Fruit fly (Drosophila melanogaster) whole organism, pupa: Measurements from ENCODE around the gene p23.

Experiments used
- CG10348 ChIP-seq: fragments of 200-800 bp; sonication (Bioruptor generic); IDR thresholded peaks from 2 replicates; pipeline ENCODE4 v1.3.6; 2022; ENCODE audit warnings: missing biosample characterization, missing genetic modification characterization
- CG12605 ChIP-seq: fragments of 200-800 bp; sonication (Bioruptor generic); IDR thresholded peaks from 2 replicates; pipeline ENCODE4 v1.3.6; 2022; ENCODE audit warnings: missing biosample characterization, missing genetic modification characterization
- CG13204 ChIP-seq: fragments of 200-800 bp; sonication (Bioruptor generic); optimal IDR thresholded peaks from 2 replicates; lab custom pipeline; 2018; ENCODE audit warnings: missing biosample characterization, mild to moderate bottlenecking, missing genetic modification characterization, moderate library complexity
- CG14655 ChIP-seq: fragments of 200-800 bp; sonication (Bioruptor generic); optimal IDR thresholded peaks from 3 replicates; lab custom pipeline; 2017; ENCODE audit warnings: mild to moderate bottlenecking, missing biosample characterization, missing genetic modification reagents, missing genetic modification characterization
- CG15710 ChIP-seq: fragments of 200-800 bp; sonication (Bioruptor generic); optimal IDR thresholded peaks from 2 replicates; lab custom pipeline; 2018; ENCODE audit warnings: missing biosample characterization, mild to moderate bottlenecking, missing genetic modification characterization, moderate library complexity
- CG17806 ChIP-seq: fragments of 200-800 bp; sonication (Bioruptor generic); optimal IDR thresholded peaks from 2 replicates; lab custom pipeline; 2018; ENCODE audit warnings: missing biosample characterization, mild to moderate bottlenecking, missing genetic modification characterization, moderate library complexity
- CG32121 ChIP-seq: fragments of 200-800 bp; sonication (Bioruptor generic); IDR thresholded peaks from 2 replicates; pipeline ENCODE4 v1.3.6; 2022; ENCODE audit warnings: missing biosample characterization, missing genetic modification characterization
- CG34367 ChIP-seq: fragments of 200-800 bp; sonication (Bioruptor generic); optimal IDR thresholded peaks from 2 replicates; lab custom pipeline; 2018; ENCODE audit warnings: missing biosample characterization, mild to moderate bottlenecking, missing genetic modification characterization
- CG4496 ChIP-seq: fragments of 200-800 bp; sonication (Bioruptor generic); IDR thresholded peaks from 3 replicates; pipeline ENCODE4 v1.3.6; 2022; ENCODE audit warnings: missing biosample characterization, missing genetic modification characterization
- CG8159 ChIP-seq: fragments of 200-800 bp; sonication (Bioruptor generic); optimal IDR thresholded peaks from 3 replicates; lab custom pipeline; 2018; ENCODE audit warnings: missing biosample characterization, mild to moderate bottlenecking, missing genetic modification characterization, moderate library complexity
- CG8301 ChIP-seq: fragments of 200-800 bp; sonication (Bioruptor generic); optimal IDR thresholded peaks from 2 replicates; lab custom pipeline; 2018; ENCODE audit warnings: missing biosample characterization, mild to moderate bottlenecking, missing genetic modification characterization
- CG9948 ChIP-seq: fragments of 200-800 bp; sonication (Bioruptor generic); optimal IDR thresholded peaks from 2 replicates; lab custom pipeline; 2018; ENCODE audit warnings: missing biosample characterization, mild to moderate bottlenecking, missing genetic modification characterization, moderate library complexity
- D1 ChIP-seq: fragments of 200-800 bp; sonication (Bioruptor generic); optimal IDR thresholded peaks from 2 replicates; lab custom pipeline; 2018; ENCODE audit warnings: missing biosample characterization, mild to moderate bottlenecking, missing genetic modification characterization, moderate library complexity
- EcR ChIP-seq: fragments of 200-800 bp; sonication (Bioruptor generic); optimal IDR thresholded peaks from 3 replicates; lab custom pipeline; 2019; ENCODE audit warnings: missing biosample characterization, missing genetic modification characterization, mild to moderate bottlenecking, moderate library complexity, missing genetic modification reagents
- Ets98B ChIP-seq: fragments of 200-800 bp; sonication (Bioruptor generic); IDR thresholded peaks from 2 replicates; pipeline ENCODE4 v1.3.6; 2022; ENCODE audit warnings: missing biosample characterization, missing genetic modification characterization
- Pif1A ChIP-seq: fragments of 200-800 bp; sonication (Bioruptor generic); optimal IDR thresholded peaks from 3 replicates; lab custom pipeline; 2016; ENCODE audit warnings: missing biosample characterization, missing genetic modification characterization
- Pif1B ChIP-seq: fragments of 200-800 bp; sonication (Bioruptor generic); optimal IDR thresholded peaks from 3 replicates; lab custom pipeline; 2016; ENCODE audit warnings: missing biosample characterization, missing genetic modification characterization
- Snoo ChIP-seq: fragments of 200-800 bp; sonication (Bioruptor generic); optimal IDR thresholded peaks from 3 replicates; lab custom pipeline; 2017; ENCODE audit warnings: missing biosample characterization, mild to moderate bottlenecking, missing genetic modification characterization, inconsistent platforms
- fd96Ca ChIP-seq: fragments of 200-800 bp; sonication (Bioruptor generic); IDR thresholded peaks from 3 replicates; pipeline ENCODE4 v1.3.6; 2022; ENCODE audit warnings: missing biosample characterization, missing genetic modification characterization
- gl ChIP-seq: fragments of 200-800 bp; sonication (Bioruptor generic); optimal IDR thresholded peaks from 2 replicates; lab custom pipeline; 2018; ENCODE audit warnings: missing biosample characterization, mild to moderate bottlenecking, missing genetic modification characterization
- rn ChIP-seq: fragments of 200-800 bp; sonication (Bioruptor generic); IDR thresholded peaks from 2 replicates; pipeline ENCODE4 v1.3.6; 2022; ENCODE audit warnings: missing biosample characterization, missing genetic modification characterization

Gene p23

dm6 chr3R:9637361-9637760 lies 40.4 kb upstream of the p23 start, which contains the start of gene Scm:
Gene Scm, minus strand, starts transcription at chr3R:9637611.
- TF ChIP-seq CG8301 (no peak), Ets98B (no peak; the same call in 1 of the 2 replicates), CG10348 (GFP tag; lab: Robert Waterston, UW) (no peak), Snoo (tag; lab: Kevin White, UChicago) (no peak), CG8159 (tag; lab: Kevin White, UChicago) (no peak), CG17806 (tag; lab: Kevin White, UChicago) (no peak), Pif1A (GFP tag; lab: Kevin White, UChicago) (no peak), CG15710 (tag; lab: Kevin White, UChicago) (no peak), CG12605 (GFP tag; lab: Robert Waterston, UW) (no peak), EcR (GFP tag; lab: Kevin White, UChicago) (no peak), rn (GFP tag; lab: Robert Waterston, UW) (no peak), fd96Ca (no peak), CG14655 (GFP tag; lab: Kevin White, UChicago) (no peak), CG13204 (GFP tag; lab: Kevin White, UChicago) (no peak), D1 (tag; lab: Kevin White, UChicago) (no peak), CG9948 (tag; lab: Kevin White, UChicago) (no peak), CG32121 (no peak; the same call in 1 of the 2 replicates), CG34367 (no peak), Pif1B (GFP tag; lab: Kevin White, UChicago) (no peak)

- no peak for TF ChIP-seq CG15710 (tag; lab: Kevin White, UChicago)
- no peak for TF ChIP-seq Ets98B
- no peak for TF ChIP-seq CG8301
- no peak for TF ChIP-seq CG34367
- TF ChIP-seq CG10348 (GFP tag; lab: Robert Waterston, UW): no peak
- no peak for TF ChIP-seq gl (tag; lab: Kevin White, UChicago)
- TF ChIP-seq CG14655 (GFP tag; lab: Kevin White, UChicago): no peak
- TF ChIP-seq CG8159 (tag; lab: Kevin White, UChicago): no peak
- no peak for TF ChIP-seq Pif1A (GFP tag; lab: Kevin White, UChicago)
Measured at dm6 chr3R:9637882-9638281, 39.8 kb upstream of the p23 start, which contains the start of gene Dh44. Gene Dh44, plus strand, starts transcription at chr3R:9638182.

DNA sequence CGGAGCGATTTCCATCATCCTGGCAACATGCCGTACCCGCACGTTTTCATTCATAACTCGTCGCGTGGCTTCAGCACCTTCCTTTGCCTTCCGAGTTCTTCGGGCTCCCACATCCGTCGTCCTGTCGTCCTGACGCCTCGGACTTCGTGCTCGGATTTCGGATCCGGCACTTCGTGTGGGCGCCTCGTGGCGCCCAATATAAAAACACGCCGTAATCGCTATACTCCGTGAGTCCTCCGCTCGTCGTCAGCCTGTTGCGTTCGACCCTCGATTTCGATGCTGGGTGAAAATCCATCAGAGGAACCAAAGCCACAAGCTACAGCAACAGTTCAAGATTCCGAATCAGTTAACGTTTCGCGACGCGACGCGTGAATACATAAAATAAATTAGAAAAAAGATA lies 37.4 kb upstream of the p23 start:
- TF ChIP-seq Snoo (tag; lab: Kevin White, UChicago) (no peak), CG9948 (tag; lab: Kevin White, UChicago) (no peak), rn (GFP tag; lab: Robert Waterston, UW) (no peak), CG8301 (no peak), CG17806 (tag; lab: Kevin White, UChicago) (no peak), Pif1B (GFP tag; lab: Kevin White, UChicago) (no peak), CG34367 (no peak), D1 (tag; lab: Kevin White, UChicago) (no peak), CG12605 (GFP tag; lab: Robert Waterston, UW) (no peak), CG4496 (no peak), Ets98B (no peak)

- no peak for TF ChIP-seq CG12605 (GFP tag; lab: Robert Waterston, UW)
- no peak for TF ChIP-seq CG8301
- TF ChIP-seq Pif1B (GFP tag; lab: Kevin White, UChicago): no peak
- TF ChIP-seq CG17806 (tag; lab: Kevin White, UChicago): no peak
- TF ChIP-seq CG15710 (tag; lab: Kevin White, UChicago): no peak
- TF ChIP-seq Pif1A (GFP tag; lab: Kevin White, UChicago): no peak
- TF ChIP-seq CG8159 (tag; lab: Kevin White, UChicago): no peak
- no peak for TF ChIP-seq rn (GFP tag; lab: Robert Waterston, UW)
- TF ChIP-seq CG4496: no peak
Measured at dm6 chr3R:9643977-9644376, 33.8 kb upstream of the p23 start.

DNA sequence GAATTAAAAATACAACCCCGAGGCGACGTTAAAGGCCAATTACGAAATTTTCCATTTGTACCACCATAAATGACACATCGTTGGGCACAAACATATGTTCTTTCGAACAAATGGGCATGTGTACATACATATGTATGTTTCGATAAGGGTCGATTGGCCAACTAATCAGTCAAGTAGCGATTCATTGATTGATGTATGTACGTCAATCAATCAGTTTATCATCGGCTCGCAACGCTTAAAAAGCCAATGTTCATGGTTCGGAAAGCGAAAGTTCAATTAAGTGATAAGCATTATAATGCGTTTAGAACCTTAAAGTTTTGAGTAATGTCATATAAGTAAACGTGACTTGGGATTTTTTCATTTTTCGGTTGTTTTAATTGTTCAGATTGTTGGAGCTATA lies 33.1 kb upstream of the p23 start:
- TF ChIP-seq Snoo (tag; lab: Kevin White, UChicago) (no peak), CG34367 (no peak), CG15710 (tag; lab: Kevin White, UChicago) (no peak), CG14655 (GFP tag; lab: Kevin White, UChicago) (no peak), Ets98B (no peak), CG8301 (no peak), CG17806 (tag; lab: Kevin White, UChicago) (no peak), Pif1A (GFP tag; lab: Kevin White, UChicago) (no peak), CG9948 (tag; lab: Kevin White, UChicago) (no peak), fd96Ca (no peak), gl (tag; lab: Kevin White, UChicago) (no peak), CG12605 (GFP tag; lab: Robert Waterston, UW) (no peak), rn (GFP tag; lab: Robert Waterston, UW) (no peak), CG10348 (GFP tag; lab: Robert Waterston, UW) (no peak), CG32121 (no peak), D1 (tag; lab: Kevin White, UChicago) (no peak)

DNA sequence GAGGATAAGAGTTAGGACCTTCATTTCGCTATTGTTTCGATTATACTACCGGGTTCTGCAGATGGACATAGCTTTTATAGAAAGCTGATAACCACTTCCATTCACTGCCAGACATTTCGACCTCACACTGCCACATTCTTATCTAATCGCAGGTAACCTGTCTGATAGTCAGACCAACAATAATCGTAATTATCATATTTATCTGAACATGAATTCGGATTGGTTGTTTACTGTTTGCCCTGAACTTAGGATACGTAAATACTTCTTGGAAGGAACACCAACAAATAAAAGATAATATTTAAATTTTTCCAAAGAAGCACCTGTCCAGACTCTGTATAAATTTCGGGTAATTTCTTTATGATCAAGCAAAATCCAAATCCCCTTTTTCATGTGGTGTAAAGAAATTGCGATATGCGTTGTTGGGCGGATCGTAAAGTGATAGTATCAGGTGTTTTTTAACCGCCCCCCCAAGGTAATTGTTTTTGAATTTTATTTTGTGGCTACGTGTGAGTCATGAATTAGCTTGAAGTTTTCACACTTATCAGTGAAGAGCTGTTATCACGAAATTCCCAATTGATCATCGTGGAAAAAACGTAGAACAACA lies 31.5 kb upstream of the p23 start, which contains the start of gene Fst:
Gene Fst, minus strand, starts transcription at position 51 of the 604 bp plus-strand sequence.
- TF ChIP-seq CG13204 (GFP tag; lab: Kevin White, UChicago): no peak
- no peak for TF ChIP-seq CG34367
- TF ChIP-seq CG4496: no peak
- no peak for TF ChIP-seq EcR (GFP tag; lab: Kevin White, UChicago)
- no peak for TF ChIP-seq gl (tag; lab: Kevin White, UChicago)
- no peak for TF ChIP-seq CG32121
- no peak for TF ChIP-seq Pif1B (GFP tag; lab: Kevin White, UChicago)
